Worm (Caenorhabditis elegans) whole organism, mixed stage, embryonic: ENCODE results near the gene F40F8.5.

ENCODE experiments used
- ces-1 ChIP-seq: fragments of 150-350 bp; optimal IDR thresholded peaks from 2 replicates; lab custom pipeline; 2014; ENCODE audit warnings: missing biosample characterization, missing genetic modification reagents, missing genetic modification characterization
- elt-1 ChIP-seq: sonication (generic microtip); optimal IDR thresholded peaks from 2 replicates; lab custom pipeline; 2017; ENCODE audit warnings: missing genetic modification characterization, mild to moderate bottlenecking, missing compliant biosample characterization, antibody characterized with exemption, moderate library complexity, borderline replicate concordance; ENCODE audit not compliant: insufficient read depth
- mep-1 ChIP-seq: fragments of 150-350 bp; optimal IDR thresholded peaks from 2 replicates; lab custom pipeline; 2017; ENCODE audit warnings: missing biosample characterization, missing genetic modification reagents, missing genetic modification characterization, inconsistent platforms
- nhr-28 ChIP-seq: fragments of 150-350 bp; optimal IDR thresholded peaks from 2 replicates; lab custom pipeline; 2014; ENCODE audit warnings: missing biosample characterization, missing genetic modification characterization
- unc-62 ChIP-seq: fragments of 150-350 bp; optimal IDR thresholded peaks from 2 replicates; lab custom pipeline; 2014; ENCODE audit warnings: missing biosample characterization, missing genetic modification reagents, missing genetic modification characterization

DNA sequence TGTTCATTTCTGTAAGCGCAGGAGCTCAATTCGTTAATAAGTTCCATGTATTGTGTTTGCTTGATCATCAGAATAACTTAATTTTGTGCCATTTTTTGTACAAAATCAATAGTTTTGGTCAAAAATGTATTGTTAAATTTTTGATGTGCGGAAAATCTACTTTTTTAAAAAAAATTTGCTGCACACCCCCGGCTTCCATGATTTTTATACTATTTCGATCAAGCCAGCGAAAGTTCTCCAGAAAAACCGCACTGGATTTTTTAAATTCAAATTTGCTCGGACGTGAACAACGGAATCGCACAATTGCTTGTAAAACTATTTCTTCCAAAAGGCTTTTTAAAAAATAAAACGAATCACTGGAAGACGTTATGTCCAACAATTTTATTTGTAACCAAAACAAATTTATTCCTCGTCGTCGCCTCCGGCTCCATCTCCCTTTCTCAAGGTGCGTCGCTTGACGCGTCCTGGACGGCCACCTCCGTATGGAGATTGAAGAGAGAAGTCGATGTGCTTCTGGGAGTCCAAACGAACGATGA lies 9.6 kb downstream of the F40F8.5 start:
- TF ChIP-seq ces-1 (GFP tag; lab: Kevin White, UChicago) (no peak), nhr-28 (tag; lab: Kevin White, UChicago) (no peak), elt-1 (tag; lab: Kevin White, UChicago) (no peak), unc-62 (GFP tag; lab: Kevin White, UChicago) (no peak), mep-1 (no peak)
